Worm (Caenorhabditis elegans): ENCODE results near the gene bcmo-2.

- TF ChIP-seq nhr-76 (tag; optimal IDR thresholded peaks at IDR 0.05) (no peak), lir-3 (tag; optimal IDR thresholded peaks at IDR 0.05) (no peak), unc-130 (GFP tag; optimal IDR thresholded peaks at IDR 0.05) (no peak), ama-1 (optimal IDR thresholded peaks at IDR 0.05) (no peak), lsy-2 (tag; optimal IDR thresholded peaks at IDR 0.05) (no peak), nhr-25 (tag; optimal IDR thresholded peaks at IDR 0.05; ENCODE audit: borderline replicate concordance, insufficient read depth) (no peak)
Measured at ce11 chrII:3908135-3908534, 2.5 kb downstream of the bcmo-2 start.
